Fruit fly (Drosophila melanogaster) whole organism, embryonic: ENCODE data around the gene CG5758.

Source experiments
- CG11085 ChIP-seq: fragments of 200-800 bp; sonication (Bioruptor generic); IDR thresholded peaks from 2 replicates; pipeline ENCODE4 v1.3.6; 2022; ENCODE audit warnings: missing biosample characterization, missing genetic modification characterization
- CG11560 ChIP-seq: fragments of 200-800 bp; sonication (Bioruptor generic); IDR thresholded peaks from 3 replicates; pipeline ENCODE4 v1.3.6; 2022; ENCODE audit warnings: missing biosample characterization, missing genetic modification characterization
- CG11723 ChIP-seq: fragments of 200-800 bp; sonication (Bioruptor generic); optimal IDR thresholded peaks from 2 replicates; lab custom pipeline; 2017; ENCODE audit warnings: missing biosample characterization, mild to moderate bottlenecking, missing genetic modification characterization
- CG12104 ChIP-seq: fragments of 200-800 bp; sonication (Bioruptor generic); optimal IDR thresholded peaks from 3 replicates; lab custom pipeline; 2016; ENCODE audit warnings: missing biosample characterization, missing genetic modification characterization
- CG12155 ChIP-seq: fragments of 200-800 bp; sonication (Bioruptor generic); optimal IDR thresholded peaks from 3 replicates; lab custom pipeline; 2016; ENCODE audit warnings: missing biosample characterization, missing genetic modification characterization
- CG12942 ChIP-seq: fragments of 200-800 bp; sonication (Bioruptor generic); optimal IDR thresholded peaks from 3 replicates; lab custom pipeline; 2016; ENCODE audit warnings: missing biosample characterization, missing genetic modification characterization
- CG13287 ChIP-seq: fragments of 200-800 bp; sonication (Bioruptor generic); IDR thresholded peaks from 2 replicates; pipeline ENCODE4 v1.3.6; 2022; ENCODE audit warnings: missing biosample characterization, missing genetic modification characterization; ENCODE audit not compliant: partially characterized antibody
- CG13624 ChIP-seq: fragments of 200-800 bp; sonication (Bioruptor generic); optimal IDR thresholded peaks from 2 replicates; lab custom pipeline; 2016; ENCODE audit warnings: missing biosample characterization, missing genetic modification characterization
- CG14860 ChIP-seq: fragments of 200-800 bp; sonication (Bioruptor generic); IDR thresholded peaks from 3 replicates; pipeline ENCODE4 v1.3.6; 2022; ENCODE audit warnings: missing biosample characterization, missing genetic modification characterization; ENCODE audit not compliant: partially characterized antibody
- CG14965 ChIP-seq: fragments of 200-800 bp; sonication (Bioruptor generic); optimal IDR thresholded peaks from 2 replicates; lab custom pipeline; 2016; ENCODE audit warnings: missing biosample characterization, missing genetic modification characterization, borderline replicate concordance
- CG1603 ChIP-seq: fragments of 200-800 bp; sonication (Bioruptor generic); optimal IDR thresholded peaks from 2 replicates; lab custom pipeline; 2019; ENCODE audit warnings: missing biosample characterization, mild to moderate bottlenecking, missing genetic modification characterization, moderate library complexity
- CG16779 ChIP-seq: fragments of 200-800 bp; sonication (Bioruptor generic); IDR thresholded peaks from 2 replicates; pipeline ENCODE4 v1.3.6; 2022; ENCODE audit warnings: missing biosample characterization, missing genetic modification characterization
- CG18262 ChIP-seq: fragments of 200-800 bp; optimal IDR thresholded peaks from 3 replicates; lab custom pipeline; 2019; ENCODE audit warnings: missing biosample characterization, mild to moderate bottlenecking, missing genetic modification characterization, moderate library complexity
- CG2116 ChIP-seq: fragments of 200-800 bp; sonication (Bioruptor generic); optimal IDR thresholded peaks from 3 replicates; lab custom pipeline; 2018; ENCODE audit warnings: missing biosample characterization, mild to moderate bottlenecking, missing genetic modification characterization
- CG2678 ChIP-seq: fragments of 200-800 bp; sonication (Bioruptor generic); optimal IDR thresholded peaks from 3 replicates; lab custom pipeline; 2019; ENCODE audit warnings: missing biosample characterization, mild to moderate bottlenecking, missing genetic modification characterization, moderate library complexity
- CG2712 ChIP-seq: fragments of 200-800 bp; optimal IDR thresholded peaks from 3 replicates; lab custom pipeline; 2019; ENCODE audit warnings: missing biosample characterization, mild to moderate bottlenecking, missing genetic modification characterization, moderate library complexity
- CG3163 ChIP-seq: fragments of 200-800 bp; sonication (Bioruptor generic); optimal IDR thresholded peaks from 3 replicates; lab custom pipeline; 2016; ENCODE audit warnings: missing biosample characterization, missing genetic modification characterization
- CG4820 ChIP-seq: fragments of 200-800 bp; sonication (Bioruptor generic); optimal IDR thresholded peaks from 3 replicates; lab custom pipeline; 2016; ENCODE audit warnings: missing biosample characterization, missing genetic modification characterization
- CG7372 ChIP-seq: fragments of 200-800 bp; sonication (Bioruptor generic); IDR thresholded peaks from 2 replicates; pipeline ENCODE4 v1.3.6; 2022; ENCODE audit warnings: missing biosample characterization, missing genetic modification characterization
- CG7745 ChIP-seq: fragments of 200-800 bp; sonication (Bioruptor generic); optimal IDR thresholded peaks from 2 replicates; lab custom pipeline; 2018; ENCODE audit warnings: missing biosample characterization, mild to moderate bottlenecking, missing genetic modification characterization, moderate library complexity
- CG7987 ChIP-seq: fragments of 200-800 bp; sonication (Bioruptor generic); optimal IDR thresholded peaks from 2 replicates; lab custom pipeline; 2018; ENCODE audit warnings: missing biosample characterization, mild to moderate bottlenecking, missing genetic modification characterization, moderate library complexity
- CG8281 ChIP-seq: fragments of 200-800 bp; sonication (Bioruptor generic); optimal IDR thresholded peaks from 2 replicates; lab custom pipeline; 2018; ENCODE audit warnings: missing biosample characterization, mild to moderate bottlenecking, missing genetic modification characterization, moderate library complexity
- CG8765 ChIP-seq: fragments of 200-800 bp; sonication (Bioruptor generic); IDR thresholded peaks from 2 replicates; pipeline ENCODE4 v1.3.6; 2022; ENCODE audit warnings: missing biosample characterization, missing genetic modification characterization
- CG8944 ChIP-seq: fragments of 200-800 bp; sonication (Bioruptor generic); optimal IDR thresholded peaks from 3 replicates; lab custom pipeline; 2016; ENCODE audit warnings: missing biosample characterization, missing genetic modification characterization
- CG9215 ChIP-seq: fragments of 200-800 bp; sonication (Bioruptor generic); IDR thresholded peaks from 2 replicates; pipeline ENCODE4 v1.3.6; 2022; ENCODE audit warnings: missing biosample characterization, missing genetic modification characterization
- CoRest ChIP-seq: fragments of 200-800 bp; sonication (Bioruptor generic); optimal IDR thresholded peaks from 3 replicates; lab custom pipeline; 2018; ENCODE audit warnings: missing biosample characterization, mild to moderate bottlenecking, missing genetic modification characterization, moderate library complexity
- Dll ChIP-seq: fragments of 200-800 bp; sonication (Bioruptor generic); IDR thresholded peaks from 4 replicates; pipeline ENCODE4 v1.3.6; 2022; ENCODE audit warnings: missing biosample characterization, missing genetic modification characterization; ENCODE audit not compliant: partially characterized antibody
- E2f2 ChIP-seq: fragments of 200-800 bp; sonication (Bioruptor generic); IDR thresholded peaks from 2 replicates; pipeline ENCODE4 v1.3.6; 2022; ENCODE audit warnings: missing biosample characterization, missing genetic modification characterization
- Ets65A ChIP-seq: fragments of 200-800 bp; sonication (Bioruptor generic); peaks from one replicate; lab custom pipeline; 2016; ENCODE audit warnings: missing biosample characterization, missing genetic modification characterization
- HLH54F ChIP-seq: fragments of 200-800 bp; sonication (Bioruptor generic); optimal IDR thresholded peaks from 3 replicates; lab custom pipeline; 2016; ENCODE audit warnings: missing biosample characterization, missing genetic modification characterization
- Hmx ChIP-seq: fragments of 200-800 bp; sonication (Bioruptor generic); optimal IDR thresholded peaks from 2 replicates; lab custom pipeline; 2016; ENCODE audit warnings: missing biosample characterization, missing genetic modification characterization
- Hr51 ChIP-seq, 2 experiments: fragments of 200-800 bp; sonication (Bioruptor generic); optimal IDR thresholded peaks; 2 replicates in 1 of 2; 3 replicates in 1 of 2; lab custom pipeline; 2016 to 2018; ENCODE audit warnings: missing biosample characterization in 2 of 2, missing genetic modification characterization in 2 of 2, mild to moderate bottlenecking in 1 of 2, moderate library complexity in 1 of 2
- Rx ChIP-seq: fragments of 200-800 bp; sonication (Bioruptor generic); IDR thresholded peaks from 2 replicates; pipeline ENCODE4 v1.3.6; 2022; ENCODE audit warnings: missing biosample characterization, missing genetic modification characterization
- Taf1 ChIP-seq: fragments of 200-800 bp; sonication (Bioruptor generic); IDR thresholded peaks from 2 replicates; pipeline ENCODE4 v1.3.6; 2022; ENCODE audit warnings: missing biosample characterization, missing genetic modification characterization
- ap ChIP-seq: fragments of 200-800 bp; sonication (Bioruptor generic); IDR thresholded peaks from 2 replicates; pipeline ENCODE4 v1.3.6; 2022; ENCODE audit warnings: missing biosample characterization, missing genetic modification characterization
- br ChIP-seq: fragments of >200 bp; optimal IDR thresholded peaks from 2 replicates; lab custom pipeline; 2017
- fu2 ChIP-seq: fragments of 200-800 bp; sonication (Bioruptor generic); optimal IDR thresholded peaks from 2 replicates; lab custom pipeline; 2016; ENCODE audit warnings: missing biosample characterization, missing genetic modification characterization
- gem ChIP-seq: fragments of 200-800 bp; sonication (Bioruptor generic); optimal IDR thresholded peaks from 2 replicates; lab custom pipeline; 2019; ENCODE audit warnings: missing biosample characterization, mild to moderate bottlenecking, missing genetic modification characterization, moderate library complexity
- hkb ChIP-seq, 2 experiments: fragments of 200-800 bp in 1 of 2; fragments of >200 bp in 1 of 2; sonication (Bioruptor generic) in 1 of 2; IDR thresholded peaks in 1 of 2; optimal IDR thresholded peaks in 1 of 2; 2 replicates each; pipeline versions ENCODE4 v1.3.6 to Lab custom; 2017 to 2022; ENCODE audit warnings: missing biosample characterization in 1 of 2, missing genetic modification characterization in 1 of 2
- nerfin-2 ChIP-seq: fragments of 200-800 bp; sonication (Bioruptor generic); IDR thresholded peaks from 2 replicates; pipeline ENCODE4 v1.3.6; 2022; ENCODE audit warnings: missing biosample characterization, missing genetic modification characterization; ENCODE audit not compliant: partially characterized antibody
- pan ChIP-seq, 4 experiments: fragments of >200 bp in 3 of 4; fragments of 200-800 bp in 1 of 4; sonication (Bioruptor generic) in 1 of 4; optimal IDR thresholded peaks in 3 of 4; IDR thresholded peaks in 1 of 4; 2 replicates each; pipeline versions ENCODE4 v1.3.6 to Lab custom; 2017 to 2022; ENCODE audit warnings: missing biosample characterization in 2 of 4, missing genetic modification characterization in 2 of 4, mixed read lengths in 1 of 4
- peb ChIP-seq: fragments of 200-800 bp; sonication (Bioruptor generic); IDR thresholded peaks from 2 replicates; pipeline ENCODE4 v1.3.6; 2022; ENCODE audit warnings: missing biosample characterization, missing genetic modification characterization
- pum ChIP-seq: fragments of 200-800 bp; sonication (Bioruptor generic); optimal IDR thresholded peaks from 2 replicates; lab custom pipeline; 2016; ENCODE audit warnings: missing biosample characterization, missing genetic modification characterization
- stc ChIP-seq: fragments of 200-800 bp; sonication (Bioruptor generic); IDR thresholded peaks from 2 replicates; pipeline ENCODE4 v1.3.6; 2022; ENCODE audit warnings: missing biosample characterization, missing genetic modification characterization
- tin ChIP-seq: fragments of 200-800 bp; sonication (Bioruptor generic); optimal IDR thresholded peaks from 3 replicates; lab custom pipeline; 2016; ENCODE audit warnings: missing biosample characterization, missing genetic modification characterization
- unpg ChIP-seq: fragments of 200-800 bp; sonication (Bioruptor generic); optimal IDR thresholded peaks from 3 replicates; lab custom pipeline; 2018; ENCODE audit warnings: missing biosample characterization, mild to moderate bottlenecking, missing genetic modification characterization, moderate library complexity
- usp ChIP-seq: fragments of >200 bp; optimal IDR thresholded peaks from 2 replicates; lab custom pipeline; 2017; ENCODE audit warnings: missing biosample characterization, missing genetic modification characterization
- zen ChIP-seq: fragments of 200-800 bp; sonication (Bioruptor generic); optimal IDR thresholded peaks from 3 replicates; lab custom pipeline; 2018; ENCODE audit warnings: missing biosample characterization, mild to moderate bottlenecking, missing genetic modification characterization, moderate library complexity

CG5758 gene

dm6 chr2L:18151134-18151825 is 31.5 kb downstream of the CG5758 start (continued):
- no peak for TF ChIP-seq unpg (GFP tag; lab: Kevin White, UChicago)
- TF ChIP-seq pan (optimal IDR thresholded peaks at IDR 0.05; lab: Kevin White, UChicago): no peak
- peak in 1 of 2 experiments; percentile 64 for TF ChIP-seq pan (GFP tag; optimal IDR thresholded peaks at IDR 0.05 in 1 of 2, IDR thresholded peaks at IDR 0.05 in 1 of 2)
- no peak for TF ChIP-seq stc (GFP tag; lab: Robert Waterston, UW)
- TF ChIP-seq Hr51 (GFP tag; optimal IDR thresholded peaks at IDR 0.05; lab: Kevin White, UChicago): peak in 1 of 2 experiments; percentile 20
- peak; percentile 59 for TF ChIP-seq CG1603 (tag; lab: Kevin White, UChicago)
- TF ChIP-seq CG14860 (GFP tag; lab: Robert Waterston, UW): no peak
- peak; percentile 66 for TF ChIP-seq CG7372 (GFP tag; lab: Robert Waterston, UW)
- TF ChIP-seq zen (tag; lab: Kevin White, UChicago): peak; percentile 58
- TF ChIP-seq CG12155 (GFP tag; lab: Kevin White, UChicago): peak; percentile 45
- peak; percentile 56 for TF ChIP-seq CG18262 (tag; lab: Kevin White, UChicago)
- no peak for TF ChIP-seq CG8281
- TF ChIP-seq gem (tag; lab: Kevin White, UChicago): no peak
- peak; percentile 50; the same call in 1 of the 2 replicates for TF ChIP-seq CG13287 (GFP tag; lab: Robert Waterston, UW)
- TF ChIP-seq CG7745: no peak
- TF ChIP-seq fu2: peak; percentile 65
- TF ChIP-seq CG2712 (tag; lab: Kevin White, UChicago): no peak
- peak; percentile 70 for TF ChIP-seq HLH54F (GFP tag; lab: Kevin White, UChicago)
- peak; percentile 39; the same call in 1 of the 2 replicates for TF ChIP-seq CG11085
- TF ChIP-seq br (lab: Kevin White, UChicago): no peak
- 0 out of 2 replicates have a peak, but pooled peaks have one; percentile 21 for TF ChIP-seq ap (GFP tag; lab: Robert Waterston, UW)
- TF ChIP-seq CoRest (tag; lab: Kevin White, UChicago): peak; percentile 36
- TF ChIP-seq CG4820 (GFP tag; lab: Kevin White, UChicago): no peak
- no peak for TF ChIP-seq CG2116
- peak; percentile 39 for TF ChIP-seq tin (GFP tag; lab: Kevin White, UChicago)
- peak; percentile 92 for TF ChIP-seq Ets65A (GFP tag; lab: Kevin White, UChicago)
- peak; percentile 39 for TF ChIP-seq CG3163
- TF ChIP-seq hkb (optimal IDR thresholded peaks at IDR 0.05; lab: Kevin White, UChicago): no peak
- peak; percentile 45; the same call in 1 of the 2 replicates for TF ChIP-seq hkb (GFP tag; IDR thresholded peaks at IDR 0.05; lab: Robert Waterston, UW)
- no peak for TF ChIP-seq nerfin-2
- TF ChIP-seq CG12104 (GFP tag; lab: Kevin White, UChicago): no peak
- TF ChIP-seq Rx (GFP tag; lab: Robert Waterston, UW): peak; percentile 62; the same call in 1 of the 2 replicates
- no peak for TF ChIP-seq usp (GFP tag; lab: Kevin White, UChicago)
- TF ChIP-seq CG12942: peak; percentile 4
- no peak; the same call in 1 of the 2 replicates for TF ChIP-seq CG9215
- TF ChIP-seq E2f2: no peak
- TF ChIP-seq CG14965 (GFP tag; lab: Kevin White, UChicago): no peak
- TF ChIP-seq Dll (GFP tag; lab: Robert Waterston, UW): peak; percentile 36; the same call in 1 of the 4 replicates
- no peak for TF ChIP-seq CG7987 (GFP tag; lab: Kevin White, UChicago)
- peak; percentile 31; the same call in 1 of the 3 replicates for TF ChIP-seq CG11560
- no peak for TF ChIP-seq CG16779 (GFP tag; lab: Robert Waterston, UW)
- no peak for TF ChIP-seq CG2678
- no peak for TF ChIP-seq Hmx (GFP tag; lab: Kevin White, UChicago)
- TF ChIP-seq peb (GFP tag; lab: Robert Waterston, UW): peak; percentile 55; the same call in 1 of the 2 replicates
- TF ChIP-seq CG8765: peak; percentile 56; the same call in 1 of the 2 replicates
- TF ChIP-seq CG11723: peak; percentile 25
- TF ChIP-seq CG8944 (GFP tag; lab: Kevin White, UChicago): peak; percentile 56
- peak; percentile 61 for TF ChIP-seq pum
- peak; percentile 59 for TF ChIP-seq Taf1 (GFP tag; lab: Robert Waterston, UW)
- TF ChIP-seq CG13624 (GFP tag; lab: Kevin White, UChicago): peak; percentile 59
